Fruit fly (Drosophila melanogaster): ENCODE measurements around the gene Polr2J.

dm6 chr2L:17377818-17378217, 32.4 kb downstream of the Polr2J start:
- TF ChIP-seq CG8478 (optimal IDR thresholded peaks at IDR 0.05) (no peak), CTCF (optimal IDR thresholded peaks at IDR 0.05) (no peak)
